Worm (Caenorhabditis elegans): ENCODE data around the gene Y69A2AR.1.

Gene Y69A2AR.1

DNA sequence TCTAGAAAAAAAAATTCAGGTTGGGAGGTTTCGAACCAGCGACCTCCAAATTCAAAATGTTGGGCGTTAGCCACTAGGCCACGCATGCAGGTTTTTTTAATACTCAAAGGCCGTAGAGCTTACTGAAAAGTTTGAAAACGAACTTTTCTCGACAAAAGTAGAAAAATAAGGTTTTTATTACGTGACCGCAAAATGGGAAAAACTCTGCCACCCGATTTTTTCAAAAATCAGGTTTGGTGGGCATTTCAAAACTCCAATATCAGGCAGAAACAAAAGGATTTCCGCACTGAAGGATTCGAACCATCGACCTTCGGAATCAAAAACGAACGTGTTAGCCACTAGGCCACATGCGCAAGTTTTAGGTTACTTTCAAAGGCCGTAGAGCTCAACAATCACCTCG, 8.1 kb upstream of the Y69A2AR.1 start (continued):
- no peak for TF ChIP-seq nhr-41 (GFP tag; IDR thresholded peaks at IDR 0.05)
- TF ChIP-seq hmg-1.1 (GFP tag; IDR thresholded peaks at IDR 0.05): no peak
- no peak for TF ChIP-seq F37D6.2 (tag; optimal IDR thresholded peaks at IDR 0.05)
- TF ChIP-seq daf-8 (GFP tag; IDR thresholded peaks at IDR 0.05): no peak
- TF ChIP-seq T20F7.1 (GFP tag; optimal IDR thresholded peaks at IDR 0.05): no peak
- TF ChIP-seq nhr-76 (tag; optimal IDR thresholded peaks at IDR 0.05): no peak
- TF ChIP-seq tra-1 (GFP tag; IDR thresholded peaks at IDR 0.05): no peak
- peak; percentile 74 for TF ChIP-seq lin-38 (GFP tag; IDR thresholded peaks at IDR 0.05)
- TF ChIP-seq nhr-42 (GFP tag; IDR thresholded peaks at IDR 0.05): no peak
- TF ChIP-seq mxl-2 (GFP tag; conservative IDR thresholded peaks at IDR 0.05): no peak
- no peak for TF ChIP-seq aha-1 (tag)
- no peak for TF ChIP-seq ceh-82 (tag; optimal IDR thresholded peaks at IDR 0.05)
- no peak for TF ChIP-seq lin-39 (tag; optimal IDR thresholded peaks at IDR 0.05)
- no peak for TF ChIP-seq zfp-2 (tag; optimal IDR thresholded peaks at IDR 0.05)
- no peak for TF ChIP-seq ctbp-1 (GFP tag; IDR thresholded peaks at IDR 0.05)
- TF ChIP-seq mdt-29 (GFP tag; IDR thresholded peaks at IDR 0.05): no peak
- no peak for TF ChIP-seq nhr-237 (tag; optimal IDR thresholded peaks at IDR 0.05)
- no peak for TF ChIP-seq ceh-28 (tag; optimal IDR thresholded peaks at IDR 0.05)
- peak; percentile 16 for TF ChIP-seq spr-1 (tag; optimal IDR thresholded peaks at IDR 0.05)
- no peak for TF ChIP-seq skn-1 (tag; optimal IDR thresholded peaks at IDR 0.05)
- TF ChIP-seq nhr-10 (tag; optimal IDR thresholded peaks at IDR 0.05): no peak
- no peak for TF ChIP-seq zag-1 (tag; optimal IDR thresholded peaks at IDR 0.05)
- TF ChIP-seq fos-1 (tag; optimal IDR thresholded peaks at IDR 0.05): no peak
- no peak for TF ChIP-seq php-3 (GFP tag; IDR thresholded peaks at IDR 0.05)
- TF ChIP-seq daf-16 (GFP tag; optimal IDR thresholded peaks at IDR 0.05): peak in 1 of 2 experiments; percentile 51
- no peak for TF ChIP-seq daf-16 (tag; optimal IDR thresholded peaks at IDR 0.05)
- no peak for TF ChIP-seq R02D3.7 (tag; optimal IDR thresholded peaks at IDR 0.05)
- TF ChIP-seq snpc-4 (tag; optimal IDR thresholded peaks at IDR 0.05): no peak
- no peak for TF ChIP-seq ama-1 (optimal IDR thresholded peaks at IDR 0.05)
- TF ChIP-seq Y48G9A.11 (GFP tag; IDR thresholded peaks at IDR 0.05): peak; percentile 73
- no peak; the same call in 1 of the 2 replicates for TF ChIP-seq daf-19 (GFP tag; conservative IDR thresholded peaks at IDR 0.05)
- TF ChIP-seq set-16 (GFP tag; IDR thresholded peaks at IDR 0.05): no peak
- no peak for TF ChIP-seq lir-3 (tag; optimal IDR thresholded peaks at IDR 0.05)
- TF ChIP-seq F49E8.2 (tag; optimal IDR thresholded peaks at IDR 0.05; ENCODE audit: borderline replicate concordance): no peak
- peak; percentile 34; the same call in 1 of the 2 replicates for TF ChIP-seq lim-7 (GFP tag; IDR thresholded peaks at IDR 0.05)
- TF ChIP-seq zip-2 (tag; optimal IDR thresholded peaks at IDR 0.05): no peak
- peak; percentile 17 for TF ChIP-seq nhr-102 (tag; optimal IDR thresholded peaks at IDR 0.05)
- TF ChIP-seq lin-1 (GFP tag; IDR thresholded peaks at IDR 0.05): no peak
- TF ChIP-seq madf-5 (GFP tag; IDR thresholded peaks at IDR 0.05): peak in 1 of 2 experiments; percentile 53; a peak in 1 of 4 replicates
- TF ChIP-seq zfp-3 (GFP tag; conservative IDR thresholded peaks at IDR 0.05): 0 out of 2 replicates have a peak, but pooled peaks have one; percentile 61
- no peak for TF ChIP-seq unc-39 (tag; optimal IDR thresholded peaks at IDR 0.05)
- no peak for TF ChIP-seq F10B5.3 (tag; optimal IDR thresholded peaks at IDR 0.05)
- TF ChIP-seq jun-1 (tag; optimal IDR thresholded peaks at IDR 0.05): no peak
- TF ChIP-seq lin-13 (GFP tag; optimal IDR thresholded peaks at IDR 0.05): no peak
- TF ChIP-seq arid-1 (GFP tag; conservative IDR thresholded peaks at IDR 0.05): no peak
- no peak for TF ChIP-seq tag-97 (GFP tag; IDR thresholded peaks at IDR 0.05)
- no peak for TF ChIP-seq hlh-30 (tag; optimal IDR thresholded peaks at IDR 0.05; ENCODE audit: insufficient read depth)
- no peak for TF ChIP-seq saeg-2 (GFP tag; IDR thresholded peaks at IDR 0.05)
- TF ChIP-seq egl-43 (GFP tag; IDR thresholded peaks at IDR 0.05): no peak
- TF ChIP-seq ZK337.2 (GFP tag; IDR thresholded peaks at IDR 0.05): no peak
- TF ChIP-seq cey-2 (tag; optimal IDR thresholded peaks at IDR 0.05; ENCODE audit: borderline replicate concordance, insufficient read depth): no peak
- no peak for TF ChIP-seq nhr-48 (tag; optimal IDR thresholded peaks at IDR 0.05)
- TF ChIP-seq ZK546.5 (tag; optimal IDR thresholded peaks at IDR 0.05): no peak

All from whole organism, L4 larva.